Worm (Caenorhabditis elegans) whole organism, L1 larva: ENCODE results near the gene nkb-2.

ENCODE experiments used
- C16A3.4 ChIP-seq: fragments of 150-350 bp; optimal IDR thresholded peaks from 2 replicates; lab custom pipeline; 2014; ENCODE audit warnings: missing biosample characterization, missing genetic modification characterization
- C34B4.2 ChIP-seq: sonication (generic microtip); optimal IDR thresholded peaks from 2 replicates; lab custom pipeline; 2017; ENCODE audit warnings: mild to moderate bottlenecking, missing genetic modification characterization, missing compliant biosample characterization
- Y116A8C.19 ChIP-seq: sonication (generic microtip); optimal IDR thresholded peaks from 2 replicates; lab custom pipeline; 2016; ENCODE audit warnings: missing compliant biosample characterization, missing genetic modification characterization, borderline replicate concordance
- aha-1 ChIP-seq: fragments of 150-350 bp; optimal IDR thresholded peaks from 2 replicates; lab custom pipeline; 2014; ENCODE audit warnings: missing biosample characterization, missing genetic modification characterization
- alr-1 ChIP-seq: fragments of 200-800 bp; sonication (Bioruptor generic); optimal IDR thresholded peaks from 2 replicates; lab custom pipeline; 2018; ENCODE audit warnings: borderline replicate concordance, mild to moderate bottlenecking, missing genetic modification characterization, missing compliant biosample characterization
- aly-2 ChIP-seq: fragments of 150-350 bp; optimal IDR thresholded peaks from 2 replicates; lab custom pipeline; 2014; ENCODE audit warnings: missing biosample characterization, missing genetic modification characterization
- ama-1 ChIP-seq: fragments of 150-350 bp; optimal IDR thresholded peaks from 2 replicates; lab custom pipeline; 2014
- ceh-88 ChIP-seq: fragments of 200-800 bp; sonication (Bioruptor generic); IDR thresholded peaks from 2 replicates; pipeline ENCODE4 v1.3.6; 2022; ENCODE audit warnings: missing genetic modification characterization, missing compliant biosample characterization
- dsc-1 ChIP-seq: sonication (generic microtip); optimal IDR thresholded peaks from 2 replicates; lab custom pipeline; 2016; ENCODE audit warnings: mild to moderate bottlenecking, missing genetic modification characterization, missing compliant biosample characterization
- efl-3 ChIP-seq: fragments of 200-800 bp; sonication (Bioruptor generic); optimal IDR thresholded peaks from 2 replicates; lab custom pipeline; 2018; ENCODE audit warnings: mild to moderate bottlenecking, missing genetic modification characterization, missing compliant biosample characterization
- egl-27 ChIP-seq, 2 experiments: fragments of 150-350 bp in 1 of 2; sonication (generic microtip); optimal IDR thresholded peaks; 3 replicates each; lab custom pipeline; 2017 to 2018; ENCODE audit warnings: missing biosample characterization in 2 of 2, missing genetic modification characterization in 2 of 2, missing genetic modification reagents in 2 of 2
- elt-2 ChIP-seq: sonication (generic microtip); optimal IDR thresholded peaks from 2 replicates; lab custom pipeline; 2016; ENCODE audit warnings: missing genetic modification characterization, mild to moderate bottlenecking, inconsistent platforms, missing compliant biosample characterization, missing genetic modification reagents
- elt-3 ChIP-seq, 6 experiments: fragments of 150-350 bp in 1 of 6; sonication (generic microtip); optimal IDR thresholded peaks; 2 replicates each; lab custom pipeline; 2017 to 2018; ENCODE audit warnings: missing biosample characterization in 6 of 6, missing genetic modification characterization in 6 of 6, inconsistent platforms in 1 of 6
- fkh-10 ChIP-seq: sonication (generic microtip); optimal IDR thresholded peaks from 2 replicates; lab custom pipeline; 2017; ENCODE audit warnings: missing biosample characterization, missing genetic modification reagents, missing genetic modification characterization
- fos-1 ChIP-seq: fragments of 150-350 bp; optimal IDR thresholded peaks from 2 replicates; lab custom pipeline; 2014; ENCODE audit warnings: missing biosample characterization, missing genetic modification characterization
- hlh-17 ChIP-seq: fragments of 200-800 bp; sonication (Bioruptor generic); optimal IDR thresholded peaks from 2 replicates; lab custom pipeline; 2018; ENCODE audit warnings: missing genetic modification characterization, mild to moderate bottlenecking, missing compliant biosample characterization, moderate library complexity, borderline replicate concordance
- hlh-4 ChIP-seq: sonication (generic microtip); optimal IDR thresholded peaks from 2 replicates; lab custom pipeline; 2016; ENCODE audit warnings: mild to moderate bottlenecking, missing genetic modification characterization, missing compliant biosample characterization
- irx-1 ChIP-seq: sonication (generic microtip); optimal IDR thresholded peaks from 2 replicates; lab custom pipeline; 2016; ENCODE audit warnings: missing genetic modification characterization, missing compliant biosample characterization
- isw-1 ChIP-seq: fragments of 200-800 bp; sonication (Bioruptor generic); IDR thresholded peaks from 2 replicates; pipeline ENCODE4 v1.3.6; 2022; ENCODE audit warnings: missing genetic modification characterization, missing compliant biosample characterization
- jun-1 ChIP-seq: fragments of 150-350 bp; optimal IDR thresholded peaks from 2 replicates; lab custom pipeline; 2014; ENCODE audit warnings: missing biosample characterization, missing genetic modification reagents, missing genetic modification characterization
- lin-35 ChIP-seq, 2 experiments: fragments of 150-350 bp; optimal IDR thresholded peaks; 2 replicates each; lab custom pipeline; 2014; ENCODE audit warnings: missing biosample characterization in 2 of 2, missing genetic modification characterization in 2 of 2, missing genetic modification reagents in 2 of 2
- mab-9 ChIP-seq: fragments of 200-800 bp; sonication (Bioruptor generic); IDR thresholded peaks from 2 replicates; pipeline ENCODE4 v1.3.6; 2022; ENCODE audit warnings: missing genetic modification reagents, missing genetic modification characterization, missing compliant biosample characterization
- mep-1 ChIP-seq: fragments of 150-350 bp; optimal IDR thresholded peaks from 2 replicates; lab custom pipeline; 2014; ENCODE audit warnings: missing biosample characterization, missing genetic modification characterization
- nhr-11 ChIP-seq: fragments of 150-350 bp; optimal IDR thresholded peaks from 2 replicates; lab custom pipeline; 2014; ENCODE audit warnings: missing biosample characterization, missing genetic modification characterization
- nhr-237 ChIP-seq: fragments of 150-350 bp; optimal IDR thresholded peaks from 2 replicates; lab custom pipeline; 2014; ENCODE audit warnings: missing biosample characterization, missing genetic modification characterization
- nhr-28 ChIP-seq: fragments of 150-350 bp; optimal IDR thresholded peaks from 2 replicates; lab custom pipeline; 2014; ENCODE audit warnings: missing biosample characterization, missing genetic modification characterization
- nhr-71 ChIP-seq: sonication (generic microtip); optimal IDR thresholded peaks from 2 replicates; lab custom pipeline; 2016; ENCODE audit warnings: mild to moderate bottlenecking, missing genetic modification characterization, moderate library complexity, missing compliant biosample characterization
- nhr-84 ChIP-seq: sonication (generic microtip); optimal IDR thresholded peaks from 2 replicates; lab custom pipeline; 2017; ENCODE audit warnings: missing biosample characterization, missing genetic modification characterization
- nhr-90 ChIP-seq: sonication (generic microtip); optimal IDR thresholded peaks from 2 replicates; lab custom pipeline; 2016; ENCODE audit warnings: mild to moderate bottlenecking, missing genetic modification characterization, missing compliant biosample characterization; ENCODE audit not compliant: poor library complexity
- pax-3 ChIP-seq: fragments of 200-800 bp; sonication (Bioruptor generic); optimal IDR thresholded peaks from 2 replicates; lab custom pipeline; 2018; ENCODE audit warnings: mild to moderate bottlenecking, missing genetic modification characterization, moderate library complexity, missing compliant biosample characterization
- pqm-1 ChIP-seq: sonication (generic microtip); optimal IDR thresholded peaks from 3 replicates; lab custom pipeline; 2017; ENCODE audit warnings: missing biosample characterization, missing genetic modification characterization
- rnt-1 ChIP-seq: sonication (generic microtip); optimal IDR thresholded peaks from 2 replicates; lab custom pipeline; 2016; ENCODE audit warnings: mild to moderate bottlenecking, missing genetic modification characterization, moderate library complexity, missing compliant biosample characterization
- snpc-4 ChIP-seq: fragments of 150-350 bp; optimal IDR thresholded peaks from 2 replicates; lab custom pipeline; 2014; ENCODE audit warnings: missing biosample characterization, missing genetic modification characterization
- snu-23 ChIP-seq: sonication (generic microtip); optimal IDR thresholded peaks from 2 replicates; lab custom pipeline; 2016; ENCODE audit warnings: missing genetic modification characterization, missing compliant biosample characterization
- swsn-7 ChIP-seq: sonication (generic microtip); optimal IDR thresholded peaks from 2 replicates; lab custom pipeline; 2016; ENCODE audit warnings: missing genetic modification characterization, missing compliant biosample characterization
- tbx-2 ChIP-seq: sonication (generic microtip); optimal IDR thresholded peaks from 2 replicates; lab custom pipeline; 2016; ENCODE audit warnings: missing genetic modification characterization, missing compliant biosample characterization
- tlp-1 ChIP-seq: fragments of 150-350 bp; optimal IDR thresholded peaks from 2 replicates; lab custom pipeline; 2014; ENCODE audit warnings: missing biosample characterization, missing genetic modification characterization
- unc-30 ChIP-seq: sonication (generic microtip); optimal IDR thresholded peaks from 2 replicates; lab custom pipeline; 2017; ENCODE audit warnings: missing biosample characterization, missing genetic modification characterization
- unc-62 ChIP-seq: fragments of 150-350 bp; optimal IDR thresholded peaks from 2 replicates; lab custom pipeline; 2014; ENCODE audit warnings: missing biosample characterization, missing genetic modification reagents, missing genetic modification characterization
- xbp-1 ChIP-seq: sonication (generic microtip); optimal IDR thresholded peaks from 2 replicates; lab custom pipeline; 2016; ENCODE audit warnings: missing genetic modification characterization, missing compliant biosample characterization
- ztf-11 ChIP-seq, 2 experiments: sonication (generic microtip); optimal IDR thresholded peaks; 2 replicates each; lab custom pipeline; 2016 to 2017; ENCODE audit warnings: missing genetic modification characterization in 2 of 2, missing biosample characterization in 1 of 2, missing compliant biosample characterization in 1 of 2

nkb-2 gene

ce11 chrIV:10590649-10591048 is at the start of gene nkb-2, which contains the start of gene C43F9.5:
TSS of gene nkb-2 (plus strand) at chrIV:10590925.
TSS of gene C43F9.5 (minus strand) at chrIV:10590749.
- no peak for TF ChIP-seq unc-30 (tag; lab: Kevin White, UChicago)

- TF ChIP-seq lin-35 (GFP tag; optimal IDR thresholded peaks at IDR 0.05; lab: Kevin White, UChicago) (no peak), efl-3 (no peak), mab-9 (GFP tag; lab: Robert Waterston, UW) (no peak), elt-2 (tag; lab: Kevin White, UChicago) (peak; percentile 52)
These were observed 48.4 kb upstream of the nkb-2 start for ce11 chrIV:10542283-10542682.

- TF ChIP-seq hlh-4 (tag; lab: Kevin White, UChicago), result no peak
- TF ChIP-seq elt-2 (tag; lab: Kevin White, UChicago), result peak; percentile 95
- peak; percentile 70 for TF ChIP-seq pqm-1 (tag; lab: Kevin White, UChicago)
- TF ChIP-seq nhr-90 (tag; lab: Kevin White, UChicago), result peak; percentile 38
- no peak for TF ChIP-seq unc-62 (GFP tag; lab: Kevin White, UChicago)
- TF ChIP-seq tlp-1 (tag; lab: Kevin White, UChicago), result peak; percentile 12
These were observed 47.4 kb upstream of the nkb-2 start for ce11 chrIV:10543361-10543760.

DNA sequence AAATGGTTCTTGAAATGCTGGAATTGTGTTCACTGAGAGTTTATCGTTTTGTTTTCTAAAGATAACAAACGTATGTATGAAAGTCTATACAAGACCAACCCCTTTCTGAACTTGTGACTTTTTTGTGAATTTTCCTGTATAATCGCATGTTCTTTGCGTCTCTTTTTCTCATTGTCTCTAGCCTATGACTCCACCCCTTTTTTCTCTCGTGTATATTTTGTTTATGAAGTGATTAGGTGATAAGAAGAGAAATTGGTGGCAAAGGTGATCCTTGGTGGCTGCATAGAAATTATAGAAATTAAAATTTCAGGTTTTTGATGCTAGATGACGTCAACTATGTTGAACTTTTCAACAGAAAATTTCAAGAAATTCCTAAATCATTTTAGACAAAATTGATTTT is 45.7 kb upstream of the nkb-2 start, which contains the start of gene T07G12.5:
T07G12.5 (minus strand) TSS at position 101 of the 400 bp plus-strand sequence.
- TF ChIP-seq elt-2 (tag; lab: Kevin White, UChicago), result peak; percentile 47
- TF ChIP-seq Y116A8C.19, result no peak
- TF ChIP-seq nhr-84, result no peak
- TF ChIP-seq hlh-17 (GFP tag; lab: Kevin White, UChicago), result no peak
- TF ChIP-seq ama-1 (lab: Kevin White, UChicago), result no peak

- no peak for TF ChIP-seq nhr-28 (tag; lab: Kevin White, UChicago)
- TF ChIP-seq elt-3 (tag; optimal IDR thresholded peaks at IDR 0.05; lab: Kevin White, UChicago), result no peak
- no peak for TF ChIP-seq swsn-7 (tag; lab: Kevin White, UChicago)
- TF ChIP-seq ztf-11 (tag; optimal IDR thresholded peaks at IDR 0.05; lab: Kevin White, UChicago), result no peak
- no peak for TF ChIP-seq xbp-1 (tag; lab: Kevin White, UChicago)
- no peak for TF ChIP-seq rnt-1 (tag; lab: Kevin White, UChicago)
- TF ChIP-seq nhr-71 (tag; lab: Kevin White, UChicago), result no peak
- TF ChIP-seq unc-62 (GFP tag; lab: Kevin White, UChicago), result no peak
- no peak for TF ChIP-seq nhr-237 (tag; lab: Kevin White, UChicago)
- TF ChIP-seq alr-1 (tag; lab: Kevin White, UChicago), result no peak
- TF ChIP-seq nhr-90 (tag; lab: Kevin White, UChicago), result no peak
- no peak for TF ChIP-seq C34B4.2 (tag; lab: Kevin White, UChicago)
- TF ChIP-seq snu-23 (GFP tag; lab: Kevin White, UChicago), result no peak
- no peak for TF ChIP-seq egl-27 (tag; optimal IDR thresholded peaks at IDR 0.05; lab: Kevin White, UChicago)
- no peak for TF ChIP-seq isw-1
- TF ChIP-seq snpc-4 (tag; lab: Kevin White, UChicago), result no peak
- no peak for TF ChIP-seq fkh-10 (GFP tag; lab: Kevin White, UChicago)
These were observed 44.1 kb upstream of the nkb-2 start, which contains the start of gene zim-1 for ce11 chrIV:10546589-10547136. TSS of gene zim-1 (plus strand) at chrIV:10547086.

ce11 chrIV:10554947-10555346 is 35.8 kb upstream of the nkb-2 start, which contains the start of gene zim-2:
TSS of gene zim-2 (plus strand) at chrIV:10555247.
- TF ChIP-seq hlh-17 (GFP tag; lab: Kevin White, UChicago) (no peak), efl-3 (no peak), pqm-1 (tag; lab: Kevin White, UChicago) (no peak), nhr-11 (tag; lab: Kevin White, UChicago) (no peak), elt-2 (tag; lab: Kevin White, UChicago) (no peak), snpc-4 (tag; lab: Kevin White, UChicago) (no peak), nhr-28 (tag; lab: Kevin White, UChicago) (no peak), ceh-88 (GFP tag; lab: Robert Waterston, UW) (no peak), xbp-1 (tag; lab: Kevin White, UChicago) (no peak), dsc-1 (tag; lab: Kevin White, UChicago) (no peak), aly-2 (no peak), mep-1 (tag; lab: Kevin White, UChicago) (no peak), pax-3 (no peak), aha-1 (tag; lab: Kevin White, UChicago) (no peak), tbx-2 (no peak), irx-1 (tag; lab: Kevin White, UChicago) (no peak), jun-1 (tag; lab: Kevin White, UChicago) (no peak), fos-1 (tag; lab: Kevin White, UChicago) (no peak), elt-3 (tag; optimal IDR thresholded peaks at IDR 0.05; lab: Kevin White, UChicago) (no peak), C16A3.4 (tag; lab: Kevin White, UChicago) (no peak)
